Fruit fly (Drosophila melanogaster): ENCODE results near the gene amd.

DNA sequence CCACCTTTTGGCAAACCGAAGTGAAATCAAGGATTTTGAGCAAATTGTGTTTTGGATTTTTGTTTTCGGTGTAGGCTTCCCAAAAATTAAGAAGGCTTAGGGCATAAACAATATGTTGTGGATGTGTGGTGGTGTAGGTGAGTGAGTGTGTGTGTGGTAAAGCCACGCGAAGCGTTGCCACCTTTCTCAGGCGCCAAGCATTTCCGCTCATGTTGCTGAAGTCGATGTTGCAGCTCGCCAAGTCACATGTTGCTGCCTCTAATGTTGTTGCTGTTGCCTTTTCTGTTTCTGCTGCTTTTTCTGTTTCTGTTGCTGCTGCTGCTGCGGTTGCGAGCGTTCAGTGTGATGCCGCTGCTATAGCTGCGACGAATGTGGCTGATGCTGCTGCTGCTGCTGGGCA, 30.2 kb upstream of the amd start:
- TF ChIP-seq Sox15 (GFP tag; optimal IDR thresholded peaks at IDR 0.05) (no peak), topi (GFP tag; optimal IDR thresholded peaks at IDR 0.05) (no peak), Blimp-1 (GFP tag; optimal IDR thresholded peaks at IDR 0.05) (no peak), fd85E (GFP tag; optimal IDR thresholded peaks at IDR 0.05) (no peak), svp (GFP tag) (no peak), Ets21C (GFP tag; optimal IDR thresholded peaks at IDR 0.05) (no peak)
